Fruit fly (Drosophila melanogaster) whole organism: Measurements from ENCODE around the gene Sys1.

Experiments used
- CG8478 ChIP-seq: fragments of >200 bp; optimal IDR thresholded peaks from 2 replicates; lab custom pipeline; 2018; ENCODE audit warnings: inconsistent platforms
- Dll ChIP-seq: fragments of >200 bp; optimal IDR thresholded peaks from 2 replicates; lab custom pipeline; 2017
- EcR ChIP-seq, 2 experiments: fragments of >200 bp; optimal IDR thresholded peaks; 2 replicates each; lab custom pipeline; 2017; ENCODE audit warnings: missing biosample characterization in 2 of 2, missing genetic modification characterization in 2 of 2, missing genetic modification reagents in 2 of 2
- pan ChIP-seq: fragments of >200 bp; optimal IDR thresholded peaks from 2 replicates; lab custom pipeline; 2017
- psq ChIP-seq: fragments of >200 bp; optimal IDR thresholded peaks from 2 replicates; lab custom pipeline; 2017
- usp ChIP-seq: fragments of >200 bp; optimal IDR thresholded peaks from 2 replicates; lab custom pipeline; 2017; ENCODE audit warnings: missing biosample characterization, missing genetic modification characterization, mixed read lengths

The Sys1 gene

DNA sequence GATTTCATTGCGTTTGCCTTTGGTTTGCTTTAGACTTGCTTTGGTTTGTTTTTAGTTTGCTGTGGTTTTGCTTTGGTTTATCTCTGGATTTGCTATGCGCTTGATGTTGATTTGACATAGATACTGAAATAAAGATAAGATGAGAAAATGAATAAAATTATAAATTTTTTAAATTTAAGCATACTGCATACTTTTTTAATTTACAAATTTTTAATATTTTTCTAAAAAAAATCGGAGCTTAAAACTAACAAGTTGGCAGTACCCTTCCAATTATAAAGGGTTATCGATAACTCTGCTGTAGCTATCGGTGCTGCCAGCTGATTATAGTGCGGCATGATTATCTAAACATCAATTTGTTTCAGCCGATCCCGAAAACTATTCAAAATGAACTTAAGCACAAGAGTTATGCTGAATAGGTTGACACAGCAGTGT is 21.2 kb downstream of the Sys1 start, which contains the start of gene mRpL19:
Gene mRpL19, plus strand, starts transcription at position 307 of the 432 bp plus-strand sequence.
- TF ChIP-seq EcR (GFP tag; optimal IDR thresholded peaks at IDR 0.05; lab: Kevin White, UChicago) (no peak), pan (lab: Kevin White, UChicago) (no peak), Dll (no peak)

DNA sequence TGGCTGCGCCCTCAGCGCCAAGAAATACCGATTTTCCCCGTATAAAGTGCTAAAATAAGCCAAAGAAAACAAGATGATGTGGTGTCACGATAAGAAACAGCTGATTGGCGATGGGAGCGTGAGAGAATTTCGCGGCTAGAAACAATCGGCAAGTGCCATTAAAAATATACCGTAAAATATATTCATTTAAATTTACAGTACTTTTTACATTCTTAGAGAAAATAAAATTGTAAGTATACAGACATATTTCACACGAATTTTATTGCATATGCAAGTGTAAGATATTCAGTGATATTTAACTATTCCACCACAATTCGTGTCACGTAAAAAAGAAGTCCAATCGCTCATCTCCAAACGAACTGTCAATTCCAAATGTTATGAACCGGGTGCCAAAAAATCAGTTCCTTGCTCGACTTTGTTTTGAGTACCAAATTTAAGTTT is 24.0 kb downstream of the Sys1 start, which contains the start of the genes Unc50, CG11755 and CG8043:
Gene Unc50, minus strand, starts transcription at position 54 of the 441 bp plus-strand sequence.
Gene CG11755, plus strand, starts transcription at position 356 of the 441 bp plus-strand sequence.
Gene CG8043, plus strand, starts transcription at position 356 of the 441 bp plus-strand sequence.
- TF ChIP-seq usp (GFP tag; lab: Kevin White, UChicago) (no peak), pan (lab: Kevin White, UChicago) (no peak), CG8478 (no peak), Dll (no peak), EcR (GFP tag; optimal IDR thresholded peaks at IDR 0.05; lab: Kevin White, UChicago) (no peak), psq (lab: Kevin White, UChicago) (no peak)

DNA sequence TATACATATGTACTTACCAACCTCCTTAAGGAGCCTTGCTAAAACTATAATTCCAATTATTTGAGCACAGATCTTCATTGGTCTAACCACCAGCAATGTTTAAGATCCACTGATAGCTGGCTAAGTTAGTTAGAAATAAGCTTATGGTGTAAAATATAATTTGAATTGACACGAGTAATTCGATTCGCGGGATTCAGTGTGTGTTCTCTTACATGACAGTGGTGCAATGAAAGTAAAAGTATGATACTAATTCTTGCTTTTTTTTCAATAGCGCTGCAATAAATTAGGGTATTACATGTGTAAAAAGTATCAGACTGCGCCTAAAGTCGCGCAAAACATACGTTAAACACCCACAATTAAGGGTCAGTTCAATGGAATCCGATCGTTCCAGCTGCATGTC is 27.3 kb downstream of the Sys1 start, which contains the start of gene CG33325:
Gene CG33325, minus strand, starts transcription at position 101 of the 400 bp plus-strand sequence.
- no peak for TF ChIP-seq EcR (GFP tag; optimal IDR thresholded peaks at IDR 0.05; lab: Kevin White, UChicago)
- no peak for TF ChIP-seq psq (lab: Kevin White, UChicago)
- no peak for TF ChIP-seq usp (GFP tag; lab: Kevin White, UChicago)
- no peak for TF ChIP-seq pan (lab: Kevin White, UChicago)
- TF ChIP-seq CG8478: no peak
- no peak for TF ChIP-seq Dll

DNA sequence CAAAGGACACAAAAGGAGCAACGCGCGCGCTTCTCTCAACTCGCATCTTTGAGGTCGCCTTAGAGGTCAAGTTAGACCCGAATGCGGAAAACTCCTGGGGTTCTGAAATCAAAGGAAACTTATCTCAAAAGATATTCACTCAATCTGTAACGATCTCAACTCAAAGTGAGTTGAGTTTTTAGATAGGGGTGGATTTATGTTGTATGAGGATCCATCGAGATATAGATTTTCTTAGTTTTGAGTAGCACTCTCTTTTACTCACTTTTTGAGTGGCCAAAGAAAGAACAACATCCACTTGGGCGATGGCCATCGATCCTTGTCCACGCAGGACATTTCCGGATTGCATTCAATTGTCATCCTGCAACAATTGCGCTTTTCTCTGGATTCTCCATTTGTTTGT is 28.0 kb downstream of the Sys1 start:
- TF ChIP-seq pan (lab: Kevin White, UChicago): no peak
- no peak for TF ChIP-seq EcR (GFP tag; optimal IDR thresholded peaks at IDR 0.05; lab: Kevin White, UChicago)
- TF ChIP-seq usp (GFP tag; lab: Kevin White, UChicago): no peak
- no peak for TF ChIP-seq psq (lab: Kevin White, UChicago)
- no peak for TF ChIP-seq CG8478
- no peak for TF ChIP-seq Dll

DNA sequence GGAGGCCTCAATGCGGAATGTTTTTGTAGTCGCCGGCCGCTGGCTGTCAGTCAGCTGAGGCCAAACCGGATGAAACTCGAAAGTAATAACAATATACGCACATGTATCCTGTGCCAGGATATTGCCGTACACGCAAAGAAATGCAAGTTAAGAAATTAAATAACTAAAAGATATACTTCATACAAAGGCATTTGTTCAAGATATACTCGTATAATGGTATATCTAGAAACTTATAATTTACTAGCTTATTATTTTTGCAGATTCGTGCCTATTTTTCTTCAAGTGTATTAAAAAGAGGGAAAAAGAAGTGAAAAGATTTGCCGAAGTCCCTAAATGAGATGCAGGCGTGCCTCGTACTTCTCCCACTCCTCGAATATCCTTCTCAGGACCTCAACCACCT is 30.7 kb downstream of the Sys1 start:
- TF ChIP-seq usp (GFP tag; lab: Kevin White, UChicago) (no peak), EcR (GFP tag; optimal IDR thresholded peaks at IDR 0.05; lab: Kevin White, UChicago) (no peak), Dll (no peak)

DNA sequence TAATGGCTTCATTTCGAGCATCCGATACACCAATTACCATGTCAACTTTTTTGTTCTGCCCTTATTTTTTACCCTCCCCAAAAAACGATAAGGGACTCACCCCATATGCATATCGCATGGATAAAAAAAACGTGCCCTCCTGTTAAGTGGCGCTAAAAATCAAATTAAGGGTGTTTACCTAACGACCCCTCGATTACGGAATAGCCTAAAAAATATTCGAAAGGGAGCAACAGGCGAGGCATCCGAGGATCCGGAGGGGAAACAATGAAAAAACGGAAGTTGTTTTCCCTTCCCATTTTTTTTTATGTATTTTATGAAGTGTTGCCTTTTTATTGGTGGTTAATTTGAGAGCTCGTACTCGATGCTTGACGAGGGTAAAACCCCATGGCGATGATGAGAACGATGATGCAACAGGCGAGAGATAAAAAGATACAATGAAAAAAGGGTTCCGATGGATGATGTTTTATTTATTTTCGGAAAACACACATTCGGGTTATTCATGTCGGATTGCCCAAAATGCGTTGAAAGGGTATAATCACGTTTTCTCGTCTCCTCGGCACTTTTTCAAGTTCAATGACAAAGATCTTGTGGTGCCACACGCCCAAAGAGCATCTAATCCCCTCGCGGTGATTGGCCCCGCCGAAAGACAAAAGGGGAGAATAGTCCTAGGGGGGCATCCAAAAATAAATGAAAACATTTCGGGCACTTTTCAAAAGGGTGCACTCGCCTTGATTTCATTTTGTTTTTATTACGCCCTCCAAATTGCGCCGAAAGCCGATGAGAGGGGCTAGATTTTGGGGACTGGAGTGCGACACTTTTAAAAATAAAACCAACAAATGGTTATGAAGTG is 31.9 kb downstream of the Sys1 start, which contains the start of gene CG44227:
Gene CG44227, minus strand, starts transcription at position 849 of the 850 bp plus-strand sequence.
- no peak for TF ChIP-seq pan (lab: Kevin White, UChicago)
- TF ChIP-seq CG8478: no peak
- no peak for TF ChIP-seq psq (lab: Kevin White, UChicago)
- TF ChIP-seq Dll: no peak
- no peak for TF ChIP-seq EcR (GFP tag; optimal IDR thresholded peaks at IDR 0.05; lab: Kevin White, UChicago)
- TF ChIP-seq usp (GFP tag; lab: Kevin White, UChicago): no peak

DNA sequence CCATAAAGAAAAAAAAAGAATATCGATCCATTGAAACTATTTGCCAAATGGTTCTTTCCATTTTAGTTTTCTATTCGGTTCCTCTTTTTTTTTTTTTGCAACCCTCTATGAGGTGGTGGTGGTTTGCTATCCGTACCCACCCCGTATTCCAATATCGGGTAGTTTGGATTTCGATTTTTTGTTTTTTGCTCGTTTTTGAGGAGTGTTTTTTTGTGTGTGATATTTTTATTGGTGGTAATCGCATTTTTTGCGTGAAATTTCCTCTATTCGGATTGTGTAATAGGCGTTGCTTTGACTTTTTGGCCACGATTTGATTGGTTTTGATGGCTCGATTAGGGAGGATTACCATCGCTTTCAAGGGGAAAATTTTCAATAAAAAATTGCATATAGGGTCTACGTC is 33.8 kb downstream of the Sys1 start:
- no peak for TF ChIP-seq pan (lab: Kevin White, UChicago)
- TF ChIP-seq usp (GFP tag; lab: Kevin White, UChicago): no peak
- no peak for TF ChIP-seq Dll
- no peak for TF ChIP-seq CG8478
- TF ChIP-seq psq (lab: Kevin White, UChicago): no peak
- TF ChIP-seq EcR (GFP tag; optimal IDR thresholded peaks at IDR 0.05; lab: Kevin White, UChicago): no peak

DNA sequence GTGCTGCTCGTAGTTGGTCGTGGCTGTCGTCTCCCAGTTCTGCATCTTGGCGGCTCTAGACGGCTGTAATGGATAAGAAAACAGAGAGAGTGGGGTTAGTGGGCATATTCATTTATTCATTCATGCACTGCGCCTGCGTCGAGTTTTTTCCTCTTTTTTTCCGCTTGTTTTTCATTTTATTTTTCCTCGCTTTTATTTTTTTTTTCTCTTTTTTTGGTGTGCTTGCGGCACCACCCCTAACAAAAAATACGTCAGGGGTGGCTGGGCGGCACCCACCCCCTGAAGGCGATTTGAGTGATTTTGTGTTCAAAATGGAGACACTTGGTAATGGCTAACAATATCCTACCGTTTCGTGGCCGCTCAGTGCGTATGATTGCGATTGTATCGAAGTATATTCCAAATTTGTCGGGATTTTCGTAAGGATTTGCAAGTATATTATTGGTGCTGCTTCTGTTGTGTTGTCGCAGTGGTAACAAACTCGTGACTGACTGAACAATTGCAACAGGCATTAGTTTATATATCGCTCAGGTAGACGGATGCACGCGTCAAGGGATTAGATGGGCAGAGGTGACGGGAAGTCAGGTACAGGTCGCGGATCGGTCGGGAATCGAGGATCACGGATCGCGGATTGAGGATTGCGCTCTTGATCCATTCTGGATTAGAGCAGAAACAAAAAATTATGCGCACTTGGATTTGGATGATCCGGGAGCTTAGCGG is 41.6 kb downstream of the Sys1 start:
- TF ChIP-seq usp (GFP tag; lab: Kevin White, UChicago) (no peak), psq (lab: Kevin White, UChicago) (no peak), EcR (GFP tag; optimal IDR thresholded peaks at IDR 0.05; lab: Kevin White, UChicago) (no peak), Dll (no peak), pan (lab: Kevin White, UChicago) (no peak), CG8478 (no peak)

DNA sequence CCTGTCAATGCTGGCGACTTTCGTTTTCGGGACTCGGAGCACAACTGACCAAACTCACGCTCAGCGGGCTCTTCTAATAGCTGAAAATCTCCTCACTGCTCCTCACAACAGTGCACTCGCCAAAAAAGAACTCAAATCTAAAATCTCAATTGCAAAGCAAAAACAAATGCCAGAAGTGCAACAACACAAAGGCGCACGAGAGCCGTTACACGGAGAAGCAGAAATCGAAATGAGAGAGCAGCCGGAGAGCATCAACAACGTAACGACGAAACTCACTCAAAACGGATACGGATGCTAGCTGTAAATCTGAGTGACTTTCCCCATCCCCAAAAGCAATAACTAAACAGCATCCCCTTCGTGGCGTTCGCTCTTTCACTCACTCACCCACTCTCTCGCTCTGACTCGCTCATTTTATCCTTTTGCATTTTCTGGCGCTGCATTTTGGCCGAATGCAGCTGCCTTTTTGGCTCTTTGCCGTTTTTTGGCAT is 45.2 kb downstream of the Sys1 start, which contains the start of gene hb:
Gene hb, minus strand, starts transcription at position 51 of the 488 bp plus-strand sequence.
- TF ChIP-seq usp (GFP tag; lab: Kevin White, UChicago): no peak
- no peak for TF ChIP-seq CG8478
- TF ChIP-seq Dll: no peak
- no peak for TF ChIP-seq EcR (GFP tag; optimal IDR thresholded peaks at IDR 0.05; lab: Kevin White, UChicago)
- no peak for TF ChIP-seq psq (lab: Kevin White, UChicago)
- TF ChIP-seq pan (lab: Kevin White, UChicago): no peak

DNA sequence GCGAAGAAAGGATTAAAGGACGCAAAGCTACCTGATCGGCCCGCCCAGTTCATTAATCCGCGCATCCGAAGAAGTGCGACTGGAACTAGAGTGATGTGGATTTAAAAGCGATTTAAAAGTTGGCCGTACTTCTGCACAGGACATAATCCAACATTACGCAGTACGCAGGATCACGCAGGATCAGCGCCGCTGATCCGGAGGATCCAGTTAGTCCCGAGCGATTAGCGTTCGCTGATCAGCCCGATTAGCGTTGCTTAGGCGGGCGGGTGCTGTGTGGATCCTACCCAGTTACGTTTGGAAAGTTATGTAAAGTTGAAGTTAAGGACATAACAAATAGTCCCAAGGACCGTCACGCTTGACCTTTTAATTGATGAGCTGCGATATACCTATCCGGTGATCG is 46.6 kb downstream of the Sys1 start:
- TF ChIP-seq EcR (GFP tag; optimal IDR thresholded peaks at IDR 0.05; lab: Kevin White, UChicago): no peak
- no peak for TF ChIP-seq pan (lab: Kevin White, UChicago)
- no peak for TF ChIP-seq CG8478
- TF ChIP-seq Dll: no peak
- TF ChIP-seq psq (lab: Kevin White, UChicago): no peak
- TF ChIP-seq usp (GFP tag; lab: Kevin White, UChicago): no peak

DNA sequence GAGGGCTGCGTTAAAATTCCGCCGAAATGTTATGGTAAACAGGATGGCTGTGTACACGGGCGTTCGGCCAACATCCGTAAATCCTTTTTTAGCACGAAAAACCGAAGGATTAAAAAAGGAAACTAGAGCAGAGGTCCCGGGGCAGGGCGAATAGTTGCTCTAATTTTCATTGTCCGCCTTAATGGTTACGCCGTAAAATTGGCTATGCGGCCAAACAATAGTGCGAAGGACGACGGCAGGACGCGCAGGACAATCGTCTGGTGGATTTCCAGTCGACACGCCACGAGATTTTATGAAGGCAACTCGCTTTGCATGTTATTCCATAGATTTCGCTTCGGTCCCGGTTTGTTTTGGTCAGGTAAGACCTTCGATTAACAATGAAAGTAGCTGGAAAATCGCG is 48.0 kb downstream of the Sys1 start:
- TF ChIP-seq usp (GFP tag; lab: Kevin White, UChicago): no peak
- no peak for TF ChIP-seq Dll
- TF ChIP-seq CG8478: no peak
- no peak for TF ChIP-seq psq (lab: Kevin White, UChicago)
- TF ChIP-seq EcR (GFP tag; optimal IDR thresholded peaks at IDR 0.05; lab: Kevin White, UChicago): no peak
- no peak for TF ChIP-seq pan (lab: Kevin White, UChicago)
